Worm (Caenorhabditis elegans): ENCODE results near the gene arp-11.
A peak's percentile ranks its signal among the peaks of the same experiment; 100 is the strongest.

arp-11 gene

DNA sequence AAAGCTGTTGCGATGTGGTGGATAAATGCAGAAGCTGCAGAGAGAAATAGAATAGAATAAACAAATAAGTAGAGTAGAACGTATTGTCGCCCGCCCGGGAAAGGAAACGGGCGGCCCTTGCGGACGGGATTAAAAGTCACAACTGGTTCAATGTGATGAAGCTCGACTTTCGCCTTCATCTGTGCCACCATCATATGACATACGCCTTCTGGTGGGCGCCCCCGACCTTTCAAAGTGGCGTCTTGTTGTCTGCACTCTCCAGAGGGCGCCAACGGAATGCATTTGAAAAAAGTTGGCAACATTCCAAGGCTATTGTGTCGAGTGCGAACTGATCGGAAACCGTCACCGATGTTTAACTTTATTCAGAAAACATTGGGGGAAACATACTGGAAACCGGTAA is 41.2 kb upstream of the arp-11 start (continued):
- no peak for TF ChIP-seq hmg-1.2 (GFP tag; IDR thresholded peaks at IDR 0.05)
- no peak for TF ChIP-seq Y53G8AR.9 (GFP tag; conservative IDR thresholded peaks at IDR 0.05)
- no peak for TF ChIP-seq ztf-18 (tag; optimal IDR thresholded peaks at IDR 0.05)
- no peak for TF ChIP-seq lir-1 (GFP tag; conservative IDR thresholded peaks at IDR 0.05)
- TF ChIP-seq F49E8.2 (tag; optimal IDR thresholded peaks at IDR 0.05; ENCODE audit: insufficient read depth) = no peak
- no peak for TF ChIP-seq hrde-1 (tag; optimal IDR thresholded peaks at IDR 0.05; ENCODE audit: borderline replicate concordance)
- TF ChIP-seq egl-18 (GFP tag; IDR thresholded peaks at IDR 0.05) = 0 out of 2 replicates have a peak, but pooled peaks have one; percentile 11

DNA sequence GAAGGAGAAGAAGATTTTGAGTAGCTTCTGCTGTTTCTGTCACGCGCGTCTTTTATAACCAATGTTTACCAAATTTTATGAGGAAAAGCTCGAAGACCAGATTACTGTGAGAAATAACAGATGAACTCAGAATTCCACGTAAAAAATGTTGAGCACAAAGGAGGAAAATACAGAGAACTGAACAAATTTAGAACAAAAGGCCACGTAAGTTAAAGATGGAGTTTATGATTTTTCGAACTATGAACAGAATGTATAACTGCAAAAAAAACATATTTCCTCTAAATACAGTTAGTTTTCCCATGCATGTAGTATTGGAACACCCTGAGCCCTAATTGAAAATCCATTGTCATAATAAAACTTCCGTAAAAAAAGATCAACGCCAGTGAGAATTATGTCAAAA is 38.8 kb upstream of the arp-11 start, which contains the start of gene exc-9:
TSS of gene exc-9 (minus strand) at position 101 of the 400 bp plus-strand sequence.
- TF ChIP-seq ceh-91 (GFP tag; IDR thresholded peaks at IDR 0.05) = no peak
- no peak for TF ChIP-seq dpl-1 (GFP tag; optimal IDR thresholded peaks at IDR 0.05)
- TF ChIP-seq rec-8 (tag; optimal IDR thresholded peaks at IDR 0.05) = no peak
- no peak for TF ChIP-seq snpc-3.4 (tag; optimal IDR thresholded peaks at IDR 0.05)
- no peak for TF ChIP-seq efl-1 (GFP tag; optimal IDR thresholded peaks at IDR 0.05)
- TF ChIP-seq sdz-38 (tag; optimal IDR thresholded peaks at IDR 0.05) = no peak
- no peak for TF ChIP-seq K12H6.12 (tag; optimal IDR thresholded peaks at IDR 0.05)
- TF ChIP-seq nfya-2 (GFP tag; IDR thresholded peaks at IDR 0.05) = no peak
- TF ChIP-seq nhr-179 (tag; optimal IDR thresholded peaks at IDR 0.05) = no peak
- TF ChIP-seq C17E4.6 (GFP tag; IDR thresholded peaks at IDR 0.05) = no peak
- TF ChIP-seq lin-26 (GFP tag; IDR thresholded peaks at IDR 0.05) = no peak

DNA sequence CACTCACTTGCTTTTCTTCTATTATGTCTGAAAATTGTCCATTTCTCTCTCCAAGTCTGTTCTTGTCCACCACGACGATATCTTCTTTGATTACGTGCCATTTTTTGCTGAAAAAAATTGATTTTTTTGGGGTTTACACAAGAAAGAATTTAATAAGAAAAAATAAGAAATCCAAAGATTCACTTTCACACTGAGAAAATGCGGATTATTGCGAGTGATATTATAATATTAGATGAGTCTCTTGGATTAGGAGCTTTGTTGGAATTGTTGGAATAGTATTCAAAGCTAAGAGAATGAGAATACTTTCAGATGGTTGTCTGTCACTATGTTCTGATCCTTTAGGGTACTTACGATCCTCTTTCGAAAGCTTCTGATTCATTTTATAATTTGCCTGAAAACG is 36.8 kb upstream of the arp-11 start, which contains the start of gene F20D12.7:
TSS of gene F20D12.7 (minus strand) at position 101 of the 400 bp plus-strand sequence.
- TF ChIP-seq madf-8 (GFP tag; conservative IDR thresholded peaks at IDR 0.05) (no peak), F10E7.11 (tag; optimal IDR thresholded peaks at IDR 0.05) (no peak), ceh-100 (GFP tag; IDR thresholded peaks at IDR 0.05) (no peak)

DNA sequence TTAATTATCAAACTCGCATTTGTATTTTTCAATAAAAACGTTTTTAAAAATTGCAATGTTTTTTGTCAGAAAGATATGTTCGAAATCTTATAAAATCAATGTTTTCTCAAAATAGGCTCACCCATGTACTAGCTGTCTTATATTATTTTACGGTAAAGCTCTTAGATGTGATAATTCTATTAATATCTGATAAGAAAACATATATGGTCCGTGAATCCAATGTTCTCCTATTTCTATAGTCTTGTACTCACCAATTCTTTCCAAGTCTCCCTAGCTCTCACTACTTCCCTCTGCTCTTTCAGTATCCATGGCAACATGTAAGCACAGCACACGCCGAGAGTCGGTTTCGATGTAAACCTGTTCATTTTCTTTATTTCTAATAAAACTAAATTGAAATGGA is 31.7 kb upstream of the arp-11 start, which contains the start of gene bbs-2:
TSS of gene bbs-2 (plus strand) at position 301 of the 400 bp plus-strand sequence.
- no peak for TF ChIP-seq ceh-100 (GFP tag; IDR thresholded peaks at IDR 0.05)
- TF ChIP-seq C17E4.6 (GFP tag; IDR thresholded peaks at IDR 0.05) = no peak
- TF ChIP-seq madf-6 (GFP tag; IDR thresholded peaks at IDR 0.05) = no peak
- TF ChIP-seq F57C9.4 (tag; optimal IDR thresholded peaks at IDR 0.05) = no peak
- no peak for TF ChIP-seq F23B12.7 (tag; optimal IDR thresholded peaks at IDR 0.05; ENCODE audit: insufficient read depth)
- TF ChIP-seq bed-2 (GFP tag; IDR thresholded peaks at IDR 0.05) = no peak
- TF ChIP-seq T07F8.4 (tag; optimal IDR thresholded peaks at IDR 0.05) = no peak
- TF ChIP-seq cebp-1 (GFP tag; IDR thresholded peaks at IDR 0.05) = no peak
- no peak for TF ChIP-seq cebp-1 (tag; optimal IDR thresholded peaks at IDR 0.05)
- no peak for TF ChIP-seq F10E7.11 (tag; optimal IDR thresholded peaks at IDR 0.05)
- no peak for TF ChIP-seq Y53G8AR.9 (GFP tag; conservative IDR thresholded peaks at IDR 0.05)
- no peak for TF ChIP-seq F22D6.2 (tag; optimal IDR thresholded peaks at IDR 0.05)
- no peak for TF ChIP-seq aptf-3 (GFP tag; IDR thresholded peaks at IDR 0.05)
- TF ChIP-seq nfya-2 (GFP tag; IDR thresholded peaks at IDR 0.05) = no peak
- TF ChIP-seq snpc-1.1 (tag; optimal IDR thresholded peaks at IDR 0.05; ENCODE audit: insufficient read depth) = no peak
- no peak for TF ChIP-seq lin-54 (GFP tag; optimal IDR thresholded peaks at IDR 0.05)
- TF ChIP-seq let-607 (tag; optimal IDR thresholded peaks at IDR 0.05) = no peak
